Fruit fly (Drosophila melanogaster): ENCODE data around the gene eIF4E7.

dm6 chrX:1175993-1176392, 13.8 kb upstream of the eIF4E7 start, which contains the start of gene CG11384:
- no peak for TF ChIP-seq Hnf4 (GFP tag; optimal IDR thresholded peaks at IDR 0.05)
- no peak for TF ChIP-seq tai (GFP tag; optimal IDR thresholded peaks at IDR 0.05)

Measured in whole organism, wandering third instar larva.